Worm (Caenorhabditis elegans) whole organism, dauer: ENCODE data around the gene Y4C6B.4.
"Not testable (repeated sequence)": the region's sequence is repeated elsewhere in the genome, so short reads cannot be mapped to it uniquely, and the experiment has no call there.

Experiments
- unc-62 ChIP-seq: sonication (generic microtip); optimal IDR thresholded peaks from 2 replicates; lab custom pipeline; 2017; ENCODE audit warnings: missing biosample characterization, missing genetic modification reagents, missing genetic modification characterization

Gene Y4C6B.4

DNA sequence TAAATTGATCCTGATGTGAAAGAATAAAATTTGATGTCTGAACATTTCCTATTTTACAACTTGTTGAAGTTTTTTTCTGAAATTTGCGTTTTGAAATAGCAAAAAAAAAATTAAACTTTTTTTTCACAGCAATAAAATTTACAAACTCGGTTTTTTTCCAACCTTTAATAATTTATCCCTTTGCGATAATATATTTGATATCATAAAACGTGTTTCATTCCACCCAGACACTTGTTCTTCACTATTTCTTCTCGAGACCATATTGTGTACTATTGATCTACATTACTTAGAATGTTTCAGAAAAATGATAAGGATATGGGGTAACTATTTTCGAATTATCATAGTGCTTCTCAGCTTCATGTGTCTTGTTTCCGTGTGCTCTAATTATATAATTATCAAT lies at the start of gene Y4C6B.4:
Y4C6B.4 (plus strand) TSS at position 301 of the 400 bp plus-strand sequence.
- no peak for TF ChIP-seq unc-62

DNA sequence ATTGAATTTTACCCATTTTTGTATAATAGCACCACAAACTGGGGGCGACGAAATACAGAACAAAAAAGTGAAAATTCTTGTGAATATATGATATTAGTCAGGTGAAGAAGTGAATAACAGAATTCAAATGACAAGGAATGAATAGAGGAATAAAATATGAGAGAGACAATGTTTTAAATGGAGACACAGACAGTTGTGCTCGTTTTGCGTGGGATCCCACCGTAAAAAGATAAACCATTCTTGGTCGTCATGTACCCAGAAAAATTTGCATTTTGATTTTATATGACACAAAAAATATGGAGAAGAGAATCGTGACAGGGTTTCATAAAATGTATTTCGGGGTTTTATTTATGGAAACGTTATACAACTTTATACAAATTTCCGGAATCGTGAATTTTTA lies 48.5 kb upstream of the Y4C6B.4 start, which contains the start of gene F36H12.17:
F36H12.17 (minus strand) TSS at position 101 of the 400 bp plus-strand sequence.
- no peak for TF ChIP-seq unc-62

ce11 chrIV:5281457-5281856 lies 44.8 kb upstream of the Y4C6B.4 start:
- no peak for TF ChIP-seq unc-62

DNA sequence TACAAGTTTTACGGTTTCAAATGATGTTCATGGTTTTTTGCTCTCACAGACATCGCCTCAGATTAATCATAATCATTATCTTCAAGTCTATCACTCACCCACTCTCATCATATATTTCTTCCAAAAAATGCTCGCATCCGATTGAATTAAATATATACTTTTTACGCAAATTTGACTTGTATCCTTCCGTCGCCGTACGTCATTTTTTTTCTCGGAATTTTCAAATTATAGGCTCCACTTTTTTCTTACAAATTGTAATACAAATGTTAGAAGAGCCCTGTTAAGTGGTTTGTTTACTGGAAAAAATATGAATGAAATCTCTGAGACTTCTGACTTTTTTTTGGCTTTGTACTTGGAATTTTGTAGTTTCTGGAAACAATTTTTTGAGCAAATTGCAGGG lies 39.1 kb upstream of the Y4C6B.4 start:
- no peak for TF ChIP-seq unc-62

DNA sequence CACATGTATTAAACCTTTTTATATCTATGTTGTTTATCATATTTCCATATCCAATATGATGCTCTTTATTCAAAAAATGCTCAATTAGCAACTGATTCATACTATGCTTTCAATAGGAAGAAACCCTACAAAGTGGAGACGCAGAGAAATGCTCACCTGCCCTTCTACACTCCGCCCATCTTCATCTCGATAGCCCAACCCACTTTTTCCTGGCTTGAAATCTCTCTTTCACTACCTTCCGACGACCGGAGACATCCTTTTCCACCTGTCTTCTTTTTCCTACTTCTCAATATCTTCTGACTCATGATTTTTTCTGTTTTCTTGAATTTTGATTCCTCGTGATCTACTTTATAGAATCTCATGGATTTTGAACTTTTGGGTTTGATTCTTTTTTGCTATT lies 37.3 kb upstream of the Y4C6B.4 start:
- no peak for TF ChIP-seq unc-62

DNA sequence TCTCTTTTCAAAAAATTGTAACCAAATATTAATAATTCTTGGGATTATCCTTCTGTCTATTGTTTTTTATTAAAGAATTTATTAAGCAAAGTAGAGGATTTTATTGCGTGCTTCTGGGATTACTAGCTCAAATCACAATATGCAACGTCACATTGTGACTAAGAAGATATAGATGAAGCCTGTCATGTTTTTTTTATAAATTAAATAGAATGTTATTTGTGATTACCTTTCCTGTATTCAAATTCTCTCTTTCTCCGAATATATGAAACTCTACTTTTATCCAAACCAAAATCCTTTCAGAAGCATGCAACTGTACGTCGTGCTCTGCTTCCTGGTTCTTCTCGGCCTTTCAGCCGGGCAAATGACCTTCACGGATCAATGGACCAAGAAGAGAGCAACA lies 35.7 kb upstream of the Y4C6B.4 start, which contains the start of gene nlp-47:
nlp-47 (plus strand) TSS at position 301 of the 400 bp plus-strand sequence.
- no peak for TF ChIP-seq unc-62

ce11 chrIV:5291207-5291606 lies 35.0 kb upstream of the Y4C6B.4 start:
- no peak for TF ChIP-seq unc-62

ce11 chrIV:5294467-5294866 lies 31.8 kb upstream of the Y4C6B.4 start:
- no peak for TF ChIP-seq unc-62

DNA sequence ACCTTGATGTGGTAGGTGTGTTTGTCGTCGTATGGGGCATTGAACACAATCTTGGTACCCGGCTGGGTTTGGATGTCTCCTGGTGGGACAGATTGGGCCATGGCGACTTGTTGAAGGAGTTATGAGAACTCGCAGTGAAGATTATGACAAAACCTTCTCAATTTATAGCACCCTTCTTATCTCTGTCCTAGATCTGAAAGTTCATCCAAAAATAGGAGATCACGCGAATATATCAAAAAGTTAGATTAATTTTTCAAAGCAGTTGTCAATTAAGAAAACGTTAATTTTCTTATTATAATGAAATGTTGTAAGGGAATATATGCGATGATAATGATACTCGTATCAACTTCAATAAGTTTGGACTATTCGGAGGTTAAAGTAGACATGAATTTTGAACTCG lies 31.0 kb upstream of the Y4C6B.4 start, which contains the start of gene msp-51:
msp-51 (minus strand) TSS at position 101 of the 400 bp plus-strand sequence.
- TF ChIP-seq unc-62 = not testable (repeated sequence)

- TF ChIP-seq unc-62 = no peak
Measured at ce11 chrIV:5297436-5298012, 28.7 kb upstream of the Y4C6B.4 start, which contains the start of the genes ZK354.6 and msp-113. TSS of gene ZK354.6 (minus strand) at chrIV:5297536. TSS of gene msp-113 (plus strand) at chrIV:5297962.

DNA sequence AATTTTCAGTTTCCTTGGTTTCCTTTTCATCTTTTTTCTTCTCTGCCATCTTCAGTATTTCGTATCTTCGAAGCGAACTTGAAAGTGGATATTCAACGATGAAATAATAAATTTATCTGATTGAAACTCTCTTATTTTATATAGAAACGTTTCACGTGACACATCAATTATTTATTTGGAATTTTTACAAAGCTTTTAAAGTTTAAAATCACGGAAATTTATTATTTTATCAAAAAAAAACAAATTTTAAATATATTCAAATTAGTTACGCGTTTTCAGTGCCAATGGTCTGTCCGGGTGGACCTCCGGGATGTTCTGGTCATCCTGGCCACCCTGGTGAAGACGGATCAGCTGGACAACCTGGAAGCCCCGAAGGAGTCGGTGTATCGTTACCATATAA lies 23.2 kb upstream of the Y4C6B.4 start, which contains the start of gene ZK354.7:
ZK354.7 (minus strand) TSS at position 101 of the 400 bp plus-strand sequence.
- TF ChIP-seq unc-62 = no peak

DNA sequence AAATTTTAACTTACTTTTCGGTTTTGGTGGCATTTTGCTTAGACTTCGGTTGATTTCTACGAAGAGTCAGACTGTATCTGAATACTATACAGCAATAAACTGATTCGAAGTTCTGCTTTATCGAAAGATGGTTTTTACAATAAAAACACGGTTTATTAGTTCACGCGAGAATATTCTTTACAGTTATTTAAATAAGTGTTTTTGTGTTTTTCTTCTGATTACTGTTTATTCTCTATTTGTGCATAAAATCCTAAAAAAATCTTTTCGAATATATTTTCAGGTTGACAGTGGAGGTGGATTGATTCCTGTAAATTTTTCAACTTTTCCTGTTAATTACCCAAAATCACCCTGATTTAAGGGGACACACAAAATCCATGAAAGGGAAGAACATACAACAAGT lies 20.2 kb upstream of the Y4C6B.4 start, which contains the start of gene ZK354.8:
ZK354.8 (minus strand) TSS at position 101 of the 400 bp plus-strand sequence.
- TF ChIP-seq unc-62 = no peak

ce11 chrIV:5308046-5308643 lies 18.1 kb upstream of the Y4C6B.4 start, which contains the start of the genes ZK354.9 and msp-58:
TSS of gene ZK354.9 (minus strand) at chrIV:5308146.
TSS of gene msp-58 (plus strand) at chrIV:5308593.
- TF ChIP-seq unc-62 = not testable (repeated sequence)

ce11 chrIV:5309742-5310141 lies 16.5 kb upstream of the Y4C6B.4 start, which contains the start of gene ZK354.3:
TSS of gene ZK354.3 (plus strand) at chrIV:5310042.
- no peak for TF ChIP-seq unc-62

DNA sequence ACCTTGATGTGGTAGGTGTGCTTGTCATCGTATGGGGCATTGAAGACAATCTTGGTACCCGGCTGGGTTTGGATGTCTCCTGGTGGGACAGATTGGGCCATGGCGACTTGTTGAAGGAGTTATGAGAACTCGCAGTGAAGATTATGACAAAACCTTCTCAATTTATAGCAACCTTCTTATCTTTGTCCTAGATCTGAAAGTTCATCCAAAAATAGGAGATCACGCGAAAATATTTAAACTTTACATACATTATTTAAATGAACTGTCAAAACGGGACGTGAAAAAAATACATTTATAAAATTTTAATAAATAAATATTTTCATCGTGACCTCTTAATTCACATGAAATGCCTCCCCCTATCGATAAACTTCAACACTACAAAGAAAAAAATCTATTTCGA lies 13.2 kb upstream of the Y4C6B.4 start, which contains the start of the genes msp-59 and ZK354.2:
msp-59 (minus strand) TSS at position 101 of the 400 bp plus-strand sequence.
ZK354.2 (plus strand) TSS at position 395 of the 400 bp plus-strand sequence.
- not testable (repeated sequence) for TF ChIP-seq unc-62

ce11 chrIV:5316223-5316622 lies 10.0 kb upstream of the Y4C6B.4 start, which contains the start of gene msp-65:
TSS of gene msp-65 (plus strand) at chrIV:5316523.
- not testable (repeated sequence) for TF ChIP-seq unc-62

- TF ChIP-seq unc-62 = no peak
Measured at ce11 chrIV:5317106-5317505, 9.1 kb upstream of the Y4C6B.4 start.
